Worm (Caenorhabditis elegans) whole organism, midembryonic: Measurements from ENCODE around the gene K09E2.2.

Source experiments
- cog-1 ChIP-seq: sonication (generic microtip); optimal IDR thresholded peaks from 2 replicates; lab custom pipeline; 2016; ENCODE audit warnings: missing genetic modification characterization, missing compliant biosample characterization
- flt-1 ChIP-seq: fragments of 200-800 bp; sonication (Bioruptor generic); IDR thresholded peaks from 2 replicates; pipeline ENCODE4 v1.3.6; 2022; ENCODE audit warnings: missing genetic modification characterization, missing compliant biosample characterization
- klf-2 ChIP-seq: fragments of 200-800 bp; sonication (Bioruptor generic); conservative IDR thresholded peaks from 2 replicates; pipeline ENCODE4 v1.3.6; 2022; ENCODE audit warnings: missing genetic modification reagents, missing genetic modification characterization, missing compliant biosample characterization
- med-1 ChIP-seq: sonication (generic microtip); optimal IDR thresholded peaks from 2 replicates; lab custom pipeline; 2017; ENCODE audit warnings: missing genetic modification characterization, mild to moderate bottlenecking, missing compliant biosample characterization, antibody characterized with exemption, missing genetic modification reagents; ENCODE audit not compliant: insufficient read depth
- tab-1 ChIP-seq: fragments of 200-800 bp; sonication (Bioruptor generic); IDR thresholded peaks from 2 replicates; pipeline ENCODE4 v1.3.6; 2022; ENCODE audit warnings: missing genetic modification characterization, missing compliant biosample characterization
- ztf-29 ChIP-seq: fragments of 200-800 bp; sonication (Bioruptor generic); IDR thresholded peaks from 2 replicates; pipeline ENCODE4 v1.3.6; 2022; ENCODE audit warnings: missing genetic modification reagents, missing genetic modification characterization, missing compliant biosample characterization

DNA sequence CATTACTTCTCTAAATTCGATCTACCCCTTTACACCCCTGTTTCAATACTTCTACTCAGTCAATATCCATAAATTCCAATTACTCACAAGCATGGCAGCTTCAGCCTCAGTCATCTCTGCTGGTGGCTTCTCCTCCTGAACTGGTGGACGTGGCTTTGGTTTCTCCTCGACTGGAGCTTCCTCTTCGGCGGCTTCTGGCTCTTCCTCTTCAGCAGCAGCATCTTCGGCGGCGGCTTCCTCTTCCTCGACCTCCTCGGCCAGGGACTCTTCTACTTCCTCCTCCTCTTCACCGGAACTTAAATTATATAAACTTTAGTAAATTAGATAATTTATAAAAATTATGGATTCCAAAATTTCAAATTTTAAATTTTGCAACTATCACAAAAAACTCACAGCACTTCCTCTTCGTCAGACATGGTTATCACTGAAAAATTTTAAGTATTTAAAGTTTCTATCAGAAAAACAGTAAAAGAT lies 50.3 kb downstream of the K09E2.2 start, which contains the start of gene tnt-2:
- TF ChIP-seq ztf-29 (GFP tag; lab: Robert Waterston, UW), result no peak
- TF ChIP-seq klf-2 (GFP tag; lab: Robert Waterston, UW), result no peak
- no peak for TF ChIP-seq flt-1 (GFP tag; lab: Robert Waterston, UW)
- no peak for TF ChIP-seq tab-1 (GFP tag; lab: Robert Waterston, UW)
- no peak for TF ChIP-seq cog-1 (tag; lab: Kevin White, UChicago)
- no peak for TF ChIP-seq med-1
